Fruit fly (Drosophila melanogaster) whole organism, embryonic: ENCODE results near the gene Rpt6R.

ENCODE experiments used
- Abd-B ChIP-seq: fragments of 200-800 bp; sonication (Bioruptor generic); optimal IDR thresholded peaks from 2 replicates; lab custom pipeline; 2018; ENCODE audit warnings: missing biosample characterization, mild to moderate bottlenecking, missing genetic modification characterization, moderate library complexity
- Adf1 ChIP-seq: fragments of 200-800 bp; sonication (Bioruptor generic); IDR thresholded peaks from 2 replicates; pipeline ENCODE4 v1.3.6; 2022; ENCODE audit warnings: missing biosample characterization, missing genetic modification characterization
- Atf3 ChIP-seq: fragments of 200-800 bp; sonication (Bioruptor generic); optimal IDR thresholded peaks from 3 replicates; lab custom pipeline; 2016; ENCODE audit warnings: missing biosample characterization, missing genetic modification characterization
- CG10267 ChIP-seq: fragments of 200-800 bp; sonication (Bioruptor generic); optimal IDR thresholded peaks from 2 replicates; lab custom pipeline; 2018; ENCODE audit warnings: missing biosample characterization, mild to moderate bottlenecking, missing genetic modification characterization, moderate library complexity
- CG11085 ChIP-seq: fragments of 200-800 bp; sonication (Bioruptor generic); IDR thresholded peaks from 2 replicates; pipeline ENCODE4 v1.3.6; 2022; ENCODE audit warnings: missing biosample characterization, missing genetic modification characterization
- CG11504 ChIP-seq: fragments of 200-800 bp; sonication (Bioruptor generic); optimal IDR thresholded peaks from 3 replicates; lab custom pipeline; 2019; ENCODE audit warnings: missing biosample characterization, mild to moderate bottlenecking, missing genetic modification characterization, moderate library complexity
- CG12391 ChIP-seq: fragments of 200-800 bp; sonication (Bioruptor generic); optimal IDR thresholded peaks from 3 replicates; lab custom pipeline; 2018; ENCODE audit warnings: missing biosample characterization, mild to moderate bottlenecking, missing genetic modification characterization, moderate library complexity
- CG13424 ChIP-seq: fragments of 200-800 bp; sonication (Bioruptor generic); optimal IDR thresholded peaks from 2 replicates; lab custom pipeline; 2019; ENCODE audit warnings: missing biosample characterization, mild to moderate bottlenecking, missing genetic modification characterization, moderate library complexity
- CG13775 ChIP-seq: fragments of 200-800 bp; sonication (Bioruptor generic); optimal IDR thresholded peaks from 3 replicates; lab custom pipeline; 2017; ENCODE audit warnings: missing biosample characterization, mild to moderate bottlenecking, missing genetic modification characterization
- CG14860 ChIP-seq: fragments of 200-800 bp; sonication (Bioruptor generic); IDR thresholded peaks from 3 replicates; pipeline ENCODE4 v1.3.6; 2022; ENCODE audit warnings: missing biosample characterization, missing genetic modification characterization; ENCODE audit not compliant: partially characterized antibody
- CG15514 ChIP-seq: fragments of 200-800 bp; sonication (Bioruptor generic); optimal IDR thresholded peaks from 3 replicates; lab custom pipeline; 2017; ENCODE audit warnings: missing biosample characterization, missing genetic modification characterization, mild to moderate bottlenecking, moderate library complexity, missing genetic modification reagents
- CG17328 ChIP-seq: fragments of 200-800 bp; sonication (Bioruptor generic); IDR thresholded peaks from 2 replicates; pipeline ENCODE4 v1.3.6; 2022; ENCODE audit warnings: missing biosample characterization, missing genetic modification characterization
- CG17361 ChIP-seq: fragments of 200-800 bp; sonication (Bioruptor generic); IDR thresholded peaks from 3 replicates; pipeline ENCODE4 v1.3.6; 2022; ENCODE audit warnings: missing biosample characterization, missing genetic modification characterization
- CG18011 ChIP-seq: fragments of 200-800 bp; sonication (Bioruptor generic); optimal IDR thresholded peaks from 2 replicates; lab custom pipeline; 2017; ENCODE audit warnings: missing biosample characterization, missing genetic modification characterization, mild to moderate bottlenecking, moderate library complexity, missing genotype
- CG30403 ChIP-seq: fragments of 200-800 bp; sonication (Bioruptor generic); optimal IDR thresholded peaks from 3 replicates; lab custom pipeline; 2016; ENCODE audit warnings: missing biosample characterization, missing genetic modification characterization
- CG30431 ChIP-seq: fragments of 200-800 bp; sonication (Bioruptor generic); optimal IDR thresholded peaks from 2 replicates; lab custom pipeline; 2017; ENCODE audit warnings: missing biosample characterization, missing genetic modification characterization
- CG31224 ChIP-seq: fragments of 200-800 bp; sonication (Bioruptor generic); IDR thresholded peaks from 2 replicates; pipeline ENCODE4 v1.3.6; 2022; ENCODE audit warnings: missing biosample characterization, missing genetic modification characterization
- CG4328 ChIP-seq: fragments of 200-800 bp; sonication (Bioruptor generic); optimal IDR thresholded peaks from 3 replicates; lab custom pipeline; 2017; ENCODE audit warnings: missing biosample characterization, missing genetic modification reagents, missing genetic modification characterization
- CG4820 ChIP-seq: fragments of 200-800 bp; sonication (Bioruptor generic); optimal IDR thresholded peaks from 3 replicates; lab custom pipeline; 2016; ENCODE audit warnings: missing biosample characterization, missing genetic modification characterization
- CG6683 ChIP-seq: fragments of 200-800 bp; sonication (Bioruptor generic); optimal IDR thresholded peaks from 2 replicates; lab custom pipeline; 2017; ENCODE audit warnings: missing biosample characterization, mild to moderate bottlenecking, missing genetic modification characterization, missing genetic modification reagents
- CG8281 ChIP-seq: fragments of 200-800 bp; sonication (Bioruptor generic); optimal IDR thresholded peaks from 2 replicates; lab custom pipeline; 2018; ENCODE audit warnings: missing biosample characterization, mild to moderate bottlenecking, missing genetic modification characterization, moderate library complexity
- CG9437 ChIP-seq: fragments of 200-800 bp; sonication (Bioruptor generic); optimal IDR thresholded peaks from 2 replicates; lab custom pipeline; 2018; ENCODE audit warnings: missing biosample characterization, mild to moderate bottlenecking, missing genetic modification characterization
- CHES-1-like ChIP-seq: fragments of 200-800 bp; sonication (Bioruptor generic); optimal IDR thresholded peaks from 2 replicates; lab custom pipeline; 2016; ENCODE audit warnings: missing biosample characterization, missing genetic modification characterization
- CrebB ChIP-seq: fragments of 200-800 bp; sonication (Bioruptor generic); optimal IDR thresholded peaks from 3 replicates; lab custom pipeline; 2018; ENCODE audit warnings: missing biosample characterization, mild to moderate bottlenecking, missing genetic modification characterization
- Dek ChIP-seq: fragments of 200-800 bp; sonication (Bioruptor generic); optimal IDR thresholded peaks from 3 replicates; lab custom pipeline; 2019; ENCODE audit warnings: missing biosample characterization, mild to moderate bottlenecking, missing genetic modification characterization, moderate library complexity
- GATAe ChIP-seq: fragments of 200-800 bp; sonication (Bioruptor generic); conservative IDR thresholded peaks from 2 replicates; pipeline ENCODE4 v1.3.6; 2022; ENCODE audit warnings: missing biosample characterization, missing genetic modification characterization
- Lim3 ChIP-seq: fragments of 200-800 bp; sonication (Bioruptor generic); IDR thresholded peaks from 2 replicates; pipeline ENCODE4 v1.3.6; 2022; ENCODE audit warnings: missing biosample characterization, missing genetic modification characterization
- MTF-1 ChIP-seq: fragments of 200-800 bp; sonication (Bioruptor generic); optimal IDR thresholded peaks from 2 replicates; lab custom pipeline; 2018; ENCODE audit warnings: missing biosample characterization, mild to moderate bottlenecking, missing genetic modification characterization, borderline replicate concordance
- Meics ChIP-seq: fragments of 200-800 bp; sonication (Bioruptor generic); optimal IDR thresholded peaks from 2 replicates; lab custom pipeline; 2017; ENCODE audit warnings: missing biosample characterization, mild to moderate bottlenecking, missing genetic modification characterization
- Nf-YA ChIP-seq: fragments of 200-800 bp; sonication (Bioruptor generic); IDR thresholded peaks from 2 replicates; pipeline ENCODE4 v1.3.6; 2022; ENCODE audit warnings: missing biosample characterization, missing genetic modification characterization
- Rx ChIP-seq: fragments of 200-800 bp; sonication (Bioruptor generic); IDR thresholded peaks from 2 replicates; pipeline ENCODE4 v1.3.6; 2022; ENCODE audit warnings: missing biosample characterization, missing genetic modification characterization
- Sry-δ ChIP-seq: fragments of 200-800 bp; sonication (Bioruptor generic); optimal IDR thresholded peaks from 2 replicates; lab custom pipeline; 2016; ENCODE audit warnings: missing biosample characterization, missing genetic modification characterization
- Vsx1 ChIP-seq: fragments of 200-800 bp; sonication (Bioruptor generic); optimal IDR thresholded peaks from 2 replicates; lab custom pipeline; 2017; ENCODE audit warnings: missing biosample characterization, mild to moderate bottlenecking, missing genetic modification characterization, missing genetic modification reagents
- ash1 ChIP-seq: fragments of 200-800 bp; sonication (Bioruptor generic); optimal IDR thresholded peaks from 2 replicates; lab custom pipeline; 2018; ENCODE audit warnings: missing biosample characterization, mild to moderate bottlenecking, missing genetic modification characterization
- bbx ChIP-seq: fragments of 200-800 bp; sonication (Bioruptor generic); IDR thresholded peaks from 2 replicates; pipeline ENCODE4 v1.3.6; 2022; ENCODE audit warnings: missing biosample characterization, missing genetic modification characterization; ENCODE audit not compliant: partially characterized antibody
- btn ChIP-seq: fragments of 200-800 bp; sonication (Bioruptor generic); optimal IDR thresholded peaks from 2 replicates; lab custom pipeline; 2016; ENCODE audit warnings: missing biosample characterization, missing genetic modification characterization
- cas ChIP-seq: fragments of 200-800 bp; sonication (Bioruptor generic); IDR thresholded peaks from 2 replicates; pipeline ENCODE4 v1.3.6; 2022; ENCODE audit warnings: missing biosample characterization, missing genetic modification characterization
- fru ChIP-seq: fragments of >200 bp; optimal IDR thresholded peaks from 2 replicates; lab custom pipeline; 2017
- hb ChIP-seq: fragments of 200-800 bp; sonication (Bioruptor generic); IDR thresholded peaks from 3 replicates; pipeline ENCODE4 v1.3.6; 2022; ENCODE audit warnings: missing biosample characterization, missing genetic modification characterization; ENCODE audit not compliant: partially characterized antibody
- hbn ChIP-seq: fragments of 200-800 bp; sonication (Bioruptor generic); IDR thresholded peaks from 2 replicates; pipeline ENCODE4 v1.3.6; 2022; ENCODE audit warnings: missing biosample characterization, missing genetic modification characterization; ENCODE audit not compliant: partially characterized antibody
- hth ChIP-seq: fragments of >200 bp; optimal IDR thresholded peaks from 2 replicates; lab custom pipeline; 2017; ENCODE audit warnings: inconsistent platforms
- jigr1 ChIP-seq: fragments of 200-800 bp; sonication (Bioruptor generic); IDR thresholded peaks from 3 replicates; pipeline ENCODE4 v1.3.6; 2022; ENCODE audit warnings: missing biosample characterization, missing genetic modification characterization
- jing ChIP-seq: fragments of 200-800 bp; sonication (Bioruptor generic); optimal IDR thresholded peaks from 2 replicates; lab custom pipeline; 2018; ENCODE audit warnings: missing biosample characterization, mild to moderate bottlenecking, missing genetic modification characterization
- klu ChIP-seq: fragments of 200-800 bp; sonication (Bioruptor generic); IDR thresholded peaks from 2 replicates; pipeline ENCODE4 v1.3.6; 2022; ENCODE audit warnings: missing biosample characterization, missing genetic modification characterization
- lab ChIP-seq: fragments of 200-800 bp; sonication (Bioruptor generic); optimal IDR thresholded peaks from 3 replicates; lab custom pipeline; 2017; ENCODE audit warnings: missing biosample characterization, missing genetic modification characterization, mild to moderate bottlenecking, moderate library complexity, missing genetic modification reagents
- mam ChIP-seq: fragments of 200-800 bp; sonication (Bioruptor generic); optimal IDR thresholded peaks from 3 replicates; lab custom pipeline; 2016; ENCODE audit warnings: missing biosample characterization, missing genetic modification characterization
- nom ChIP-seq: fragments of 200-800 bp; sonication (Bioruptor generic); optimal IDR thresholded peaks from 2 replicates; lab custom pipeline; 2017; ENCODE audit warnings: missing biosample characterization, missing genetic modification characterization, mild to moderate bottlenecking, moderate library complexity, missing genetic modification reagents
- pb ChIP-seq: fragments of 200-800 bp; sonication (Bioruptor generic); optimal IDR thresholded peaks from 3 replicates; lab custom pipeline; 2016; ENCODE audit warnings: missing biosample characterization, missing genetic modification characterization
- sc ChIP-seq, 3 experiments: fragments of >200 bp in 2 of 3; fragments of 200-800 bp in 1 of 3; sonication (Bioruptor generic) in 1 of 3; optimal IDR thresholded peaks; 2 replicates in 2 of 3; 3 replicates in 1 of 3; lab custom pipeline; 2017; ENCODE audit warnings: mild to moderate bottlenecking in 1 of 3, missing biosample characterization in 1 of 3, missing genetic modification characterization in 1 of 3, missing genetic modification reagents in 1 of 3
- tap ChIP-seq: fragments of 200-800 bp; optimal IDR thresholded peaks from 3 replicates; lab custom pipeline; 2019; ENCODE audit warnings: missing biosample characterization, mild to moderate bottlenecking, missing genetic modification characterization, moderate library complexity
- zen ChIP-seq: fragments of 200-800 bp; sonication (Bioruptor generic); optimal IDR thresholded peaks from 3 replicates; lab custom pipeline; 2018; ENCODE audit warnings: missing biosample characterization, mild to moderate bottlenecking, missing genetic modification characterization, moderate library complexity

Rpt6R gene

DNA sequence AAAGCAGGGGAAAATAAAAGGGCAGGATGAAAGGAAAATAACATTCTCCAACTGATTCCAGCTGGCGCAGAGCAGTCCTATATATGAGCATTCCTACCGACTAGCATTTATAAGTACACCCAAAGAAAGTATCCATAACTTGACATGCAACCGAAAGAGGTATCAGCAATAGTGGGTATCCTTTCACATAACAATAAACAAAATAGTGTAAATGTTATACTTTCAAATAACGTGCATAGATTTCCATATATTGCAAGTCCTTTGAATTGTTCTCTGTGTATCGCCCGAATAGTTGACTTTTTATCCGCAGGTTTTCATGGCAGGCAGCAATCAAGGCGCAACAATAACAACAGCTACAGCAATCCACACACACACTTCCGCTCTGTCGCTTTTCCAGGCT lies 33.5 kb downstream of the Rpt6R start (continued):
- TF ChIP-seq Vsx1 (GFP tag; lab: Kevin White, UChicago) (no peak), cas (GFP tag; lab: Robert Waterston, UW) (no peak), Sry-δ (no peak), GATAe (no peak), CG14860 (GFP tag; lab: Robert Waterston, UW) (no peak), tap (no peak), pb (GFP tag; lab: Kevin White, UChicago) (no peak), CG11085 (GFP tag; lab: Robert Waterston, UW) (no peak), ash1 (GFP tag; lab: Kevin White, UChicago) (no peak), CG31224 (GFP tag; lab: Robert Waterston, UW) (0 out of 2 replicates have a peak, but pooled peaks have one; percentile 28), Nf-YA (GFP tag; lab: Robert Waterston, UW) (no peak), Dek (no peak), sc (optimal IDR thresholded peaks at IDR 0.05; lab: Kevin White, UChicago) (no peak), sc (GFP tag; optimal IDR thresholded peaks at IDR 0.05; lab: Kevin White, UChicago) (no peak), CG30431 (GFP tag; lab: Kevin White, UChicago) (no peak), CG30403 (peak; percentile 1), CG18011 (GFP tag; lab: Kevin White, UChicago) (no peak), CG17361 (no peak), CG4820 (GFP tag; lab: Kevin White, UChicago) (no peak), hth (lab: Kevin White, UChicago) (no peak), CG15514 (GFP tag; lab: Kevin White, UChicago) (peak; percentile 31), bbx (GFP tag; lab: Robert Waterston, UW) (no peak), CG4328 (GFP tag; lab: Kevin White, UChicago) (no peak), CG6683 (GFP tag; lab: Kevin White, UChicago) (no peak), Meics (GFP tag; lab: Kevin White, UChicago) (peak; percentile 31), jing (GFP tag; lab: Kevin White, UChicago) (no peak), Lim3 (GFP tag; lab: Robert Waterston, UW) (no peak), CG12391 (tag; lab: Kevin White, UChicago) (no peak), Atf3 (GFP tag; lab: Kevin White, UChicago) (no peak), fru (lab: Kevin White, UChicago) (no peak), MTF-1 (no peak), CG10267 (tag; lab: Kevin White, UChicago) (no peak), lab (GFP tag; lab: Kevin White, UChicago) (peak; percentile 64), hb (GFP tag; lab: Robert Waterston, UW) (no peak), CG13775 (GFP tag; lab: Kevin White, UChicago) (no peak), mam (GFP tag; lab: Kevin White, UChicago) (peak; percentile 47), btn (GFP tag; lab: Kevin White, UChicago) (no peak), Rx (GFP tag; lab: Robert Waterston, UW) (no peak), CG11504 (peak; percentile 35), hbn (GFP tag; lab: Robert Waterston, UW) (no peak), CHES-1-like (GFP tag; lab: Kevin White, UChicago) (no peak), klu (GFP tag; lab: Robert Waterston, UW) (no peak), Adf1 (GFP tag; lab: Robert Waterston, UW) (no peak), CG8281 (tag; lab: Kevin White, UChicago) (no peak), jigr1 (GFP tag; lab: Robert Waterston, UW) (no peak), nom (GFP tag; lab: Kevin White, UChicago) (no peak), CG9437 (GFP tag; lab: Kevin White, UChicago) (no peak), CG17328 (GFP tag; lab: Robert Waterston, UW) (no peak), CrebB (tag; lab: Kevin White, UChicago) (no peak), Abd-B (no peak), zen (tag; lab: Kevin White, UChicago) (no peak), CG13424 (tag; lab: Kevin White, UChicago) (no peak)
